Fruit fly (Drosophila melanogaster): ENCODE data around the gene Prp4k.

Prp4k gene

dm6 chr3L:205723-206284, 5.5 kb downstream of the Prp4k start, which contains the start of the genes Gk1 and CG13876 (continued):
- peak; percentile 96 for TF ChIP-seq Hand (GFP tag; optimal IDR thresholded peaks at IDR 0.05)
- peak; percentile 65 for TF ChIP-seq CG10321 (GFP tag; IDR thresholded peaks at IDR 0.05)
- no peak for TF ChIP-seq Jarid2 (GFP tag; optimal IDR thresholded peaks at IDR 0.05)
- peak; percentile 70 for TF ChIP-seq vfl (GFP tag; optimal IDR thresholded peaks at IDR 0.05)
- no peak for TF ChIP-seq sr (GFP tag; IDR thresholded peaks at IDR 0.05)
- peak; percentile 98 for TF ChIP-seq unpg (GFP tag; optimal IDR thresholded peaks at IDR 0.05)
- peak; percentile 79 for TF ChIP-seq CG3995 (GFP tag; optimal IDR thresholded peaks at IDR 0.05)
- peak; percentile 17 for TF ChIP-seq CG8944 (GFP tag; optimal IDR thresholded peaks at IDR 0.05)
- peak; percentile 34 for TF ChIP-seq Myb (GFP tag; optimal IDR thresholded peaks at IDR 0.05)
- peak; percentile 87 for TF ChIP-seq H15 (GFP tag; IDR thresholded peaks at IDR 0.05)
- TF ChIP-seq dysf (GFP tag; IDR thresholded peaks at IDR 0.05) = peak; percentile 95
- no peak for TF ChIP-seq shn (GFP tag; optimal IDR thresholded peaks at IDR 0.05)
- peak; percentile 89 for TF ChIP-seq kni (GFP tag; optimal IDR thresholded peaks at IDR 0.05)
- peak; percentile 96 for TF ChIP-seq CG17361 (GFP tag; IDR thresholded peaks at IDR 0.05)
- TF ChIP-seq pnt (GFP tag; optimal IDR thresholded peaks at IDR 0.05) = no peak
- TF ChIP-seq Sin3A (optimal IDR thresholded peaks at IDR 0.05) = no peak
- peak; percentile 85 for TF ChIP-seq CG4730 (GFP tag; IDR thresholded peaks at IDR 0.05)
- TF ChIP-seq Hr3 (GFP tag; optimal IDR thresholded peaks at IDR 0.05) = peak; percentile 85
- peak; percentile 97 for TF ChIP-seq CG15269 (tag; optimal IDR thresholded peaks at IDR 0.05)
- TF ChIP-seq prd (optimal IDR thresholded peaks at IDR 0.05) = no peak
- TF ChIP-seq prd (GFP tag; IDR thresholded peaks at IDR 0.05) = peak; percentile 93
- TF ChIP-seq Hmx (GFP tag; optimal IDR thresholded peaks at IDR 0.05) = no peak
- TF ChIP-seq CG15479 (GFP tag; optimal IDR thresholded peaks at IDR 0.05) = peak; percentile 82
- TF ChIP-seq lilli (GFP tag; optimal IDR thresholded peaks at IDR 0.05) = peak; percentile 86
- TF ChIP-seq CG8281 (tag; optimal IDR thresholded peaks at IDR 0.05) = peak; percentile 85
- TF ChIP-seq dati (GFP tag; IDR thresholded peaks at IDR 0.05) = peak; percentile 57; the same call in 1 of the 2 replicates
- no peak for TF ChIP-seq vnd (GFP tag; IDR thresholded peaks at IDR 0.05; ENCODE audit: partially characterized antibody)
- peak; percentile 44 for TF ChIP-seq Camta (GFP tag; optimal IDR thresholded peaks at IDR 0.05)
- TF ChIP-seq vvl (GFP tag; IDR thresholded peaks at IDR 0.05) = peak; percentile 98
- peak; percentile 72 for TF ChIP-seq slou (GFP tag; optimal IDR thresholded peaks at IDR 0.05)
- peak; percentile 62 for TF ChIP-seq CG7786 (GFP tag; optimal IDR thresholded peaks at IDR 0.05)
- no peak for TF ChIP-seq tna (GFP tag; IDR thresholded peaks at IDR 0.05; ENCODE audit: partially characterized antibody)
- TF ChIP-seq Dek (tag; optimal IDR thresholded peaks at IDR 0.05) = peak; percentile 97
- TF ChIP-seq CoRest (tag; optimal IDR thresholded peaks at IDR 0.05) = peak; percentile 97
- TF ChIP-seq gcm2 (GFP tag; optimal IDR thresholded peaks at IDR 0.05) = no peak
- TF ChIP-seq ase (GFP tag; IDR thresholded peaks at IDR 0.05) = peak; percentile 90
- TF ChIP-seq Dip3 (GFP tag; optimal IDR thresholded peaks at IDR 0.05) = peak; percentile 45
- TF ChIP-seq CG12769 (tag; optimal IDR thresholded peaks at IDR 0.05) = peak; percentile 95
- TF ChIP-seq CG17829 (tag; optimal IDR thresholded peaks at IDR 0.05) = peak; percentile 97
- no peak for TF ChIP-seq pan (optimal IDR thresholded peaks at IDR 0.05)
- TF ChIP-seq pan (GFP tag; optimal IDR thresholded peaks at IDR 0.05 in 1 of 2, IDR thresholded peaks at IDR 0.05 in 1 of 2) = peak in 1 of 2 experiments; percentile 96
- TF ChIP-seq CG11723 (GFP tag; optimal IDR thresholded peaks at IDR 0.05) = no peak
- peak; percentile 83; the same call in 1 of the 2 replicates for TF ChIP-seq klu (GFP tag; IDR thresholded peaks at IDR 0.05)
- peak; percentile 84 for TF ChIP-seq CG14667 (GFP tag; IDR thresholded peaks at IDR 0.05)
- peak; percentile 98 for TF ChIP-seq CG2678 (tag; optimal IDR thresholded peaks at IDR 0.05)
- peak; percentile 94 for TF ChIP-seq Ada2b (GFP tag; IDR thresholded peaks at IDR 0.05)
- peak; percentile 78 for TF ChIP-seq ssp (GFP tag; IDR thresholded peaks at IDR 0.05)
- TF ChIP-seq Side (GFP tag; optimal IDR thresholded peaks at IDR 0.05) = peak; percentile 45
- peak; percentile 39 to 98 for TF ChIP-seq Hr51 (GFP tag; optimal IDR thresholded peaks at IDR 0.05)
- TF ChIP-seq Scr (GFP tag; IDR thresholded peaks at IDR 0.05; ENCODE audit: partially characterized antibody) = no peak
- peak; percentile 93 for TF ChIP-seq CG9437 (GFP tag; optimal IDR thresholded peaks at IDR 0.05)
- TF ChIP-seq Doc2 (GFP tag; IDR thresholded peaks at IDR 0.05) = no peak

Data from whole organism, embryonic.